Fruit fly (Drosophila melanogaster) S2 (cell line): ENCODE data around the gene CG10862.

Experiments used
- CG8478 ChIP-seq: fragments of >200 bp; optimal IDR thresholded peaks from 2 replicates; lab custom pipeline; 2018
- CTCF ChIP-seq, 2 experiments: fragments of >200 bp; optimal IDR thresholded peaks; 2 replicates each; lab custom pipeline; 2018

DNA sequence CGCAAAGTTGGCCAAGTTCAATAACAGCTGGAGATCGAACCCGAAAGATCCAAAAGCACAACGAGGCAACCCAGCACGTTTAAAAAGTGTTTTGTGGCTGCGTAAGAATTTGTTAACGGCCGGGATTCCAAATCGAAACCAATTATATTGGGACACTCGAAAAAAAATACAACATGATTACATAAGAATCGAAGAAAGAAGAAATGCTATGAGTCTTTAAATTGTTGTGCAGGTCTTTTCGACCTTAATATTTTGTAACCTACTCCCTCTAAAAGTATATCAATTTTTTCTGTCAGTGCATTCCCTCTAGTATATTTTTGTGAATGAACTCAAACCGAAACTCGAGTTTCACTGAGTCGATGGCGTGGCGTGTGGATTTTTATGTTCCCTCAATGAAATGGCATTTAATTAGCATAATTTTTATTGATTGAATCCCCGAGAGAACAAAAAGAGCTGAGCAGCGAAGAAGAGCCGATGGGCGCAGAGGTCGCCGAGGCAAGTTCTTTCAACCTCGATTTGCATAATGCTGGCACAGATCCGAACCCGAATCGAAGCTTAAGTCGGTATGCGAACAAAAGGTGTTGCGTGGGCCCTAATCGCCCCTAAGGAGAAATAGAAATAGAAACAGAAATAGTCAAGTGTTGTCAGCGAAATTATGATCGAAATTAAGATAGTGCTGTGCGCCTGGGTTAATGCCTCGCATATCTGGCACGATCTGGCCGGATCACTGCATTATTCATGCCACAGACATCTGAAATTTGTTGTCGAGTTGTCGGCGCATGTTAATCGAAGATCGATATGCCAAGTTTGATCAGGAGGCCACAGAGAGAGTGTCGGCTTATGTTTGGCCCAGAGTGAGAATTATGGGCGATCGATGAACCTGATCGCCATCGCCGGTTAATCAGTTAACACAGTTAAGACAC is 11.0 kb upstream of the CG10862 start:
- no peak for TF ChIP-seq CTCF (optimal IDR thresholded peaks at IDR 0.05; lab: Kevin White, UChicago)
- TF ChIP-seq CG8478 (lab: Kevin White, UChicago), result no peak
